Worm (Caenorhabditis elegans) whole organism, early embryonic: ENCODE results near the gene F48E3.6.

Source experiments
- B0310.2 ChIP-seq: sonication (generic microtip); optimal IDR thresholded peaks from 2 replicates; lab custom pipeline; 2016; ENCODE audit warnings: mild to moderate bottlenecking, missing genetic modification characterization, missing compliant biosample characterization
- aly-1 ChIP-seq: sonication (generic microtip); optimal IDR thresholded peaks from 2 replicates; lab custom pipeline; 2016; ENCODE audit warnings: missing genetic modification characterization, missing compliant biosample characterization
- ama-1 ChIP-seq: fragments of 150-350 bp; optimal IDR thresholded peaks from 2 replicates; lab custom pipeline; 2014
- ceh-36 ChIP-seq: sonication (generic microtip); optimal IDR thresholded peaks from 2 replicates; lab custom pipeline; 2016; ENCODE audit warnings: missing genetic modification characterization, inconsistent platforms, missing compliant biosample characterization
- flt-1 ChIP-seq: fragments of 200-800 bp; sonication (Bioruptor generic); IDR thresholded peaks from 2 replicates; pipeline ENCODE4 v1.3.6; 2022; ENCODE audit warnings: missing genetic modification characterization, missing compliant biosample characterization
- hmbx-1 ChIP-seq: sonication (generic microtip); optimal IDR thresholded peaks from 2 replicates; lab custom pipeline; 2016; ENCODE audit warnings: mild to moderate bottlenecking, missing genetic modification characterization, missing compliant biosample characterization
- hmg-4 ChIP-seq: fragments of 200-800 bp; sonication (Bioruptor generic); optimal IDR thresholded peaks from 2 replicates; lab custom pipeline; 2018; ENCODE audit warnings: mild to moderate bottlenecking, missing genetic modification characterization, missing compliant biosample characterization
- hnd-1 ChIP-seq: sonication (generic microtip); optimal IDR thresholded peaks from 2 replicates; lab custom pipeline; 2016; ENCODE audit warnings: missing genetic modification characterization, missing compliant biosample characterization
- tbx-11 ChIP-seq: fragments of 200-800 bp; sonication (Bioruptor generic); IDR thresholded peaks from 2 replicates; pipeline ENCODE4 v1.3.6; 2022; ENCODE audit warnings: missing genetic modification characterization, missing compliant biosample characterization

DNA sequence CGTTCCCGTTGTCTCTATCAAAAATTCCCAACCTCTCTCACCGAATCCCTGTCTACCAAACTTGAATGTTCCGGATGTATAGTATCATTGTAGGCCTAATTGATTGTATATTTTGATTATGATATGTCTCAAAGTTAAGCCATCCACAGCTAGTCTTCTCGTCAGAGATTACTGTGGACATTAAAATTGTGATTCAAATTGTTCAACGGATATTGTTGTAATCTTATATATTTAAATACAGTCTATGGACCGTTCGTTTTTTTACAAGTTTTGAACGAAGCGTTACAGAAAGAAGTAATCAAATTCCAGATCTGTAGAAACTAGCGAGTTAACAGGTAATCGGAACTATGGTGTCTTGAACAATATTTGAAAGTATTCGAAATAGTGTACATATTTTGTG is 22.0 kb downstream of the F48E3.6 start, which contains the start of gene F48E3.9:
- TF ChIP-seq flt-1 (GFP tag; lab: Robert Waterston, UW): no peak
- no peak for TF ChIP-seq B0310.2 (tag; lab: Kevin White, UChicago)
- TF ChIP-seq aly-1 (tag; lab: Kevin White, UChicago): no peak
- TF ChIP-seq ama-1 (lab: Kevin White, UChicago): no peak
- no peak for TF ChIP-seq hnd-1 (tag; lab: Kevin White, UChicago)
- no peak for TF ChIP-seq hmg-4 (GFP tag; lab: Kevin White, UChicago)
- no peak for TF ChIP-seq hmbx-1 (tag; lab: Kevin White, UChicago)
- TF ChIP-seq tbx-11 (GFP tag; lab: Robert Waterston, UW): no peak
- no peak for TF ChIP-seq ceh-36 (tag; lab: Kevin White, UChicago)
